Worm (Caenorhabditis elegans) whole organism, L1 larva: ENCODE results near the gene T05A7.7.

Source experiments
- nhr-12 ChIP-seq: sonication (generic microtip); optimal IDR thresholded peaks from 2 replicates; lab custom pipeline; 2017; ENCODE audit warnings: missing biosample characterization, missing genetic modification characterization
- snu-23 ChIP-seq: sonication (generic microtip); optimal IDR thresholded peaks from 2 replicates; lab custom pipeline; 2016; ENCODE audit warnings: missing genetic modification characterization, missing compliant biosample characterization

ce11 chrII:4727769-4728168 lies 46.5 kb upstream of the T05A7.7 start, which contains the start of gene ttr-41:
- TF ChIP-seq nhr-12 (tag; lab: Kevin White, UChicago) (no peak), snu-23 (no peak)
